Fruit fly (Drosophila melanogaster) Kc167 (cell line): ENCODE measurements around the gene Gclc.

Experiments used
- h ChIP-seq: fragments of >200 bp; optimal IDR thresholded peaks from 3 replicates; lab custom pipeline; 2018; ENCODE audit warnings: missing external identifiers
- insv ChIP-seq: fragments of >200 bp; optimal IDR thresholded peaks from 3 replicates; lab custom pipeline; 2018; ENCODE audit warnings: missing external identifiers
- psq ChIP-seq: fragments of >200 bp; optimal IDR thresholded peaks from 2 replicates; lab custom pipeline; 2017; ENCODE audit warnings: missing external identifiers

dm6 chrX:8075300-8075927 is 40.5 kb downstream of the Gclc start, which contains the start of the genes Upf2 and CG1571:
- TF ChIP-seq psq (no peak), insv (lab: Kevin White, UChicago) (no peak), h (lab: Kevin White, UChicago) (no peak)
